Fruit fly (Drosophila melanogaster): Measurements from ENCODE around the gene elB.

elB gene

dm6 chr2L:14444834-14445233 is 35.5 kb upstream of the elB start:
- TF ChIP-seq CG17801 (GFP tag; optimal IDR thresholded peaks at IDR 0.05; ENCODE audit: partially characterized antibody): no peak

dm6 chr2L:14443667-14444285 is 34.4 kb upstream of the elB start:
- TF ChIP-seq CG17801 (GFP tag; optimal IDR thresholded peaks at IDR 0.05; ENCODE audit: partially characterized antibody): no peak

DNA sequence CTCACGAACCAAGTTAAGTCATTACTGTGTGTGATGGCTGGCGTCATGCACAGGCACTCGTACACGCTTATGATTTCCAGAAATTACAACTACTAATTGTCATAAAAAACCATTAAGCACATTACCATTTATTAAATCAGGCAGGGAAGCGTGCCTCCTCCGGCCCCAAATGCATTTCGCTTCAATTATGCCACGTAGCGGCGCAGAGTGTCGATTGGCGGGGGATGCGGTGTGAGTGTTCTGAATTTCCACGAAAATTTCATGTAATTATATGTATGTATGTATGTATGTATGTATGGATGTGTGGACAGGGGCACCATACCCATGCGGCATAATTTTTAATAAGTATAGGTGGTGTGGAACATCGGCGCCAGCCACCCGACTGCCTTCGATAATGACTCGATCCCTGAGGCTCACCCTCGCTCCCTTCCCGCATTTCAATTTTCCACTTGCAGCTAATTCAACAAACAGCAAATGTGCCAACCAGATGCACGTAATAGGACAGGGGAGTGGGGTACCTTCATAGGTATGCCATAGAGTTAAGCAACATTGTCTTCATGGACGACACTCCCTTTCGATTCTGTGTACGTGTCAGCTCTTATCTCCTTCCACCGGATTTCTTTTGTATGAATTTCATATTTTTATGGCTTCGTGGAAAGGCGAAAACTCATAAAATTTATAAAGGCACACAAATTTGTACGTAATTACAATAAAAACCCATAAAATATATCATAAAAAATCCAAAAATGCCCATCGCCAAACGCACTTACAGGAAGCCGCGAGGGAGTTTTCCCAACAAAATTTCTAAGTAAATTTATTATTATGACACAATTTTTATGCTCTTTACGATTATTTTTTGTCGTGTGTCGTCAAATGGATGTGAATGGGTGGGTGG is 33.0 kb upstream of the elB start:
- no peak for TF ChIP-seq CG17801 (GFP tag; optimal IDR thresholded peaks at IDR 0.05; ENCODE audit: partially characterized antibody)

DNA sequence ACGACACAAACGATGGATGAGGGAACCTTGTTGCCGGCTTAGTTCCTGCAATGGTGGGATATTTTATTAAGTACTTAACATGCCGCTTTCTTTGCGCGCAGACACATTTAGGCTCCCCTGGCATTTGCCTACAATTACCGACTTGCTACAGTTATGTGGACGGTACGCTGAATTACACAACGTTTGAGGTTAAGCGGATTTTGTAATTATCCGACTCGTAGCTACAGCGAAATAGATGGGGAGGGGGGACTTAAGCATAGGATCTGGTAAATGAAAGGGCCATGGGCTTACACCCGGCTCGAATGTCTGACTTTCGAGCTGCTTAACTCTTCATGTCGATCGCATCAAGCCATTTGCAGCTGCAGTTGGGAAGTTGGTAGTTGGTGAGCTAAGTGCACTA is 32.0 kb upstream of the elB start:
- no peak for TF ChIP-seq CG17801 (GFP tag; optimal IDR thresholded peaks at IDR 0.05; ENCODE audit: partially characterized antibody)

- no peak for TF ChIP-seq CG17801 (GFP tag; optimal IDR thresholded peaks at IDR 0.05; ENCODE audit: partially characterized antibody)
Observed at dm6 chr2L:14440908-14441307, 31.6 kb upstream of the elB start.

- TF ChIP-seq CG17801 (GFP tag; optimal IDR thresholded peaks at IDR 0.05; ENCODE audit: partially characterized antibody): no peak
Observed at dm6 chr2L:14438827-14439226, 29.5 kb upstream of the elB start.

DNA sequence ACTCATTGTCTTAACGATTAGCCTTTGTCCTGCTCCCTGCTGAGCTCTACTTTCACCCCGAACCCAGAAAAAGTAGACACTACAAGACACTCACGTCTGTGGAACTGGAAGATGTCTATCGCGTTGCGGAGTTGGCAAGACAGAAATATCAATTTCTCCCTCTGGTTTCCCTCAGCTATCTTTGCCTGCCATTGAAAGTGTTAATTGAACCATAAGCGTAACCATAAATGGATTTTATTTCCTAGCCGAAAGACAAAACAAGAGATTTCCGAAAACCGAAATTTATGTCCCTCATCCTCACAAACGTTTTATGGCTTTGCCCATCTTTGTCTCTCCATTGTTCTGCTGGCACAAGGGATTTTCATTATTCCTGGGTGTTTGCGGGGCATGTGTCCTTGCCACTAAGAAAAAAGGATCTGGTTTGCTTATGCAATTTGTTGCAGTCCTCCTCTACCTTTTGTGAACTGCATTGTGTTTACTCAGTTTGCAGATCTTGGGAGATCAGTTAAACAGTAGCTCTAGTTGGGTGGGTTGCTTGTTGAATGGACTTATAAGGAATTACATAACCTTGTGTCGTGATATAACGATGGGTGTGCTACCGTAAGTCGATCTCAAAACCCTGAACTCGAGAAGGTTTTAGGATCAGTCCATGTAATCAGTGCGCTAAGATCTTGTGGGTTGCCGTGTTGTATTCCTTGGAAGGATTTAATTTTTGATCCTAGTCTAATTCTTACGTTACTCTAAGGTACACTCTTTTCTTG is 26.7 kb upstream of the elB start:
- no peak for TF ChIP-seq CG17801 (GFP tag; optimal IDR thresholded peaks at IDR 0.05; ENCODE audit: partially characterized antibody)

- no peak for TF ChIP-seq CG17801 (GFP tag; optimal IDR thresholded peaks at IDR 0.05; ENCODE audit: partially characterized antibody)
Observed at dm6 chr2L:14434475-14434874, 25.1 kb upstream of the elB start.

DNA sequence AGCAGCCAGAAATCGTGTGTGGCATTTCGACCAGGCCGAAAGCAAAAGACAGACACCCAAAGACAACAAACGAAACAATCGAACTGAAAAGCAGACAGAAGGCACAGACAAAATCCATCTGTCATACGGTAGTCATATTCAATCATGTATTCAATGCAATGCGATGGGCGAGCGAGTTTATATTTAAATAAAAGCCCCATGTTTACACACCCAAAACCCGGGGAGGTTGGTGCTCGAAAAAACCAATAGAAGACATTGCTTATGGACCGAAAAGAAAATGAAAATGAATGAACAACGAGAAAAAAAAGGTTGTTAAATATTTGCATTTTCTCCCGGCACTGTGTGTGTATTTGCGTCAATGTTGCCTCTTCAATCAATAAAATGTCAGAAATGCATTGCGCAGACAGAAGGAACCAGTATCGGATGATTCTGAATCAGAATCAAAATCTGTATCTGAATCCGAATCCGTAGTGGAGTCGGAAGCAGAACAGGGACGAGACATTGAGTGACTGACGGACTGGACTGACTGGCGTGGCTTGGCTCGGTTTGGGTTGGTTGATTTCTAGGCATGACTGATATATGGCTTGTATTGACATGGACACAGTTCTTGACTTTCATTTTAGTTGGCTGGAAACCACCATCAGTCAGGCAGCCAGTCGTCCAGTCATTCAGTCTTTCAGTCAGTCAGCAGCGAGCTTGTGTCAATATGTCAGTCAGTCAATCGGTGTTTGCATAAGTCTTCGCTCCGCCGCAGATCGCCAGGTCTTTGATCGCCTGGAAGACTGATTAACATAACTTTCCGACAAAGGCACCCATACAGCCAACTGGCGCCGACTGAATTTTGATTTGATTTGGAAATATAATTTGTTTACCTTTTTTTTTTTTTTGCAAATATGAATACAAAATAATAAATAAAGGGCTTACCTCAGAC is 23.3 kb upstream of the elB start:
- TF ChIP-seq CG17801 (GFP tag; optimal IDR thresholded peaks at IDR 0.05; ENCODE audit: partially characterized antibody): no peak

dm6 chr2L:14431421-14431820 is 22.1 kb upstream of the elB start:
- no peak for TF ChIP-seq CG17801 (GFP tag; optimal IDR thresholded peaks at IDR 0.05; ENCODE audit: partially characterized antibody)

dm6 chr2L:14430138-14430815 is 20.9 kb upstream of the elB start:
- no peak for TF ChIP-seq CG17801 (GFP tag; optimal IDR thresholded peaks at IDR 0.05; ENCODE audit: partially characterized antibody)

- no peak for TF ChIP-seq CG17801 (GFP tag; optimal IDR thresholded peaks at IDR 0.05; ENCODE audit: partially characterized antibody)
Observed at dm6 chr2L:14425089-14425488, 15.7 kb upstream of the elB start, which contains the start of gene Cpr35B. Cpr35B (minus strand) TSS chr2L:14425189.

dm6 chr2L:14422029-14422831 is 12.9 kb upstream of the elB start:
- no peak for TF ChIP-seq CG17801 (GFP tag; optimal IDR thresholded peaks at IDR 0.05; ENCODE audit: partially characterized antibody)
